Fruit fly (Drosophila melanogaster): ENCODE results near the gene CG45218.

The CG45218 gene

DNA sequence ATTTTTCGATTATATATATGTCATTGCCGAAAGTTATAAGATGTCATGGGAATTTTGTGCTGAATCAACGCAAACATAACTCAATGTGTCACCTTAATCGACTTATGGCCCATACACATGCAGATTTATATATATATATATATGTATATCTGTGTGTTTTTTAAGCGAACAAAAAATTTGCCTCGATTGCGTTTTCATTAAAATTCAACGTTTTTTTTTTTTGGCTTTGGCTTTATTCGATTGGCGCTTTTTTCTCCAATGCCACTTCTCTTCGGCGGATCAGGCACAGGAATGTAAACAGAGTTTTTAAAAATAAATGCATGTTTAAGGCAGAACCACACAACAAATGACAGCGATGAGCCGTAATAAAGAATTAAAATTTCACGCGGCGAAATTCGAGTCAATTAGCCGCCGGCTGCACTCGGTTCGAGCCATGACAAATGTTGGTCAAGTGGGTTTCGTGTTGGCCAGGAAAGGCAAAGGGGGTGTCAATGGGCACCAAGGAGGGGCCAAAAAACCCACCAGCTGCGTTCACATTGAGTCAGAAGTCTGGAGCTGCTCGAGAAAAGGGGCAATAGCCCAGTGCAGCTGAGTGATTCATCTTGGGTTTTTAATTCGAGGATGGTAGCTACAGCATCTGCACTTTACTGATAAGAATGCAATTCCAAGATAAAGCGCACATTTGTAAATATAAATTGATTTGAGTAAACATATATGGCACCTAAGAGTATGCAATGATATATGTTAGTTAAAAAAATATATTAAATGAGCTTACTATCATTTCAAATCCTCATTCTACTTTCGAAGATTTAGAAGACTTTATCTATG is 7.4 kb downstream of the CG45218 start:
- TF ChIP-seq Rel (GFP tag; optimal IDR thresholded peaks at IDR 0.05), result no peak
- TF ChIP-seq Rel (tag; optimal IDR thresholded peaks at IDR 0.05), result peak; percentile 15
- no peak for TF ChIP-seq fru (GFP tag; optimal IDR thresholded peaks at IDR 0.05)
- no peak for TF ChIP-seq Sp1 (GFP tag; optimal IDR thresholded peaks at IDR 0.05)
- no peak for TF ChIP-seq CG9705 (GFP tag; optimal IDR thresholded peaks at IDR 0.05)

- TF ChIP-seq CG9705 (GFP tag; optimal IDR thresholded peaks at IDR 0.05), result no peak
- no peak for TF ChIP-seq dl (GFP tag; optimal IDR thresholded peaks at IDR 0.05; ENCODE audit: insufficient read depth in 1 of 2, partially characterized antibody in 2 of 2)
These were observed 8.3 kb downstream of the CG45218 start for dm6 chr3R:15282326-15282725.

DNA sequence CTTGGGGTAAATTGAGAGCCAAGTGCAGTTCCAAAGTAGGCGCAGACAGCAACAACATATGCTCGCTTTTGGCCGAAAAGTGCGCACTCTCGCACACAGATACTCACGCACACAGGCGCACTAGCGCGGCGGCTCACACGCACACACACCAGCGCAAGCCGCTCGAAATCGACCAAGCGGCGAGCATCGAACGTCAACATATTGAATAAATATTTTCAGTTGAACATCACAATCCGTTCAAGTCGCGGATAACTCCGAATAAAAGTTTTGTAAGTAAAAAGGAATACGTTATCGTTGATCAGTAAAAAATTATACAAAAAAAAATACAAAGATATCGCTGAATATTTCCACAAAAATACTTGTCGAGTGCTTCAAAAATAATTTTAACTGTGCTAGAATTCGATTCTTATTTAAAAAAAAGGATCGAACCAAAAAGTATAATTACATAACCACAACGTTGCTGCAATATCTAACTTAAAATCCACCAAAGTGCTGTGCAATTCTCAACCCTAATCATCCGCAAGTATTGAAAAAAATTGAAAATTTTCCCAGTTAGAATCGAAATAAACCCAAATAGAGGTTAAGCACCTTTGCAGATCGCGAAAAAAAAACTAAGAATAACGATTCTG is 9.2 kb downstream of the CG45218 start:
- no peak for TF ChIP-seq Dfd (GFP tag; optimal IDR thresholded peaks at IDR 0.05)
- TF ChIP-seq dl (GFP tag; optimal IDR thresholded peaks at IDR 0.05; ENCODE audit: insufficient read depth in 1 of 2, partially characterized antibody in 2 of 2), result peak in 1 of 2 experiments; percentile 3
- TF ChIP-seq tai (GFP tag; optimal IDR thresholded peaks at IDR 0.05), result no peak
- TF ChIP-seq Sp1 (GFP tag; optimal IDR thresholded peaks at IDR 0.05), result no peak

DNA sequence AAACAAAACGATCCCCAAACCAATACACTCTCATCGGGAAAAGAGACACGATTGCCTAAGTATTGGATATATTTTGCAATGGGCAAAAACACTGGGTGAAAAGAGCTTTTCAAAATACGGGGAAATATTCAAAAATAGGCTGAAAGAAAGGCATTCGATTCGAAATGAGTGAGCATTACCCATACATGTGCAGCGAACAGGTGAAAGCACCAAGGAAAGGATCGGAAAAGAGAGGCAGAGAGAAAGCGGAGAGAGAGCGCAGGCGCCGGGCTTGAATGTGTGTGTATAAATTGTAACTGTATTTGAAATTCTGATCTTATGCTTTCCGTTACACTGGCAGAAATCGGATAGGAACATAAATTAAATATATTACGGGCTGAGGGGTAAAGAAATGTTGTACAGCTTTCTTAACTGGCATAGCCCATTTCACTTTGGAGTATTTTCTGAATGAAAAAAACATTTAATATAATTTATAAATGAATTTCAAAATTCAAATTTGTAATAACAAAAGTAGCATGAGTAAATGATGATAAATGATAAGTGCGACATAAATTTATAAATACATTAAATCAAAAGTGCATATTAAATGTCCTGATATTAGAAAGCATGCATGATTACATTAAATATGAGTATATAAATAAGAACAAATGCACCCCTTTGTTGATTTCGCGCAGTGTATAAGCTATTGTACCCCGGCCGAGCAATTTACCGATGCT is 9.8 kb downstream of the CG45218 start:
- TF ChIP-seq sage (GFP tag; optimal IDR thresholded peaks at IDR 0.05) (peak; percentile 16), fru (GFP tag; optimal IDR thresholded peaks at IDR 0.05) (peak; percentile 65), N (GFP tag; optimal IDR thresholded peaks at IDR 0.05) (no peak), tai (GFP tag; optimal IDR thresholded peaks at IDR 0.05) (no peak), CG32264 (GFP tag; optimal IDR thresholded peaks at IDR 0.05) (no peak), Dfd (GFP tag; optimal IDR thresholded peaks at IDR 0.05) (no peak), foxo (GFP tag; optimal IDR thresholded peaks at IDR 0.05) (peak in 1 of 2 experiments; percentile 63), Myc (optimal IDR thresholded peaks at IDR 0.05) (no peak), CG9705 (GFP tag; optimal IDR thresholded peaks at IDR 0.05) (no peak), br (GFP tag; optimal IDR thresholded peaks at IDR 0.05) (peak; percentile 33), Sp1 (GFP tag; optimal IDR thresholded peaks at IDR 0.05) (peak; percentile 71), rgr (GFP tag; optimal IDR thresholded peaks at IDR 0.05) (peak; percentile 46), ey (GFP tag; optimal IDR thresholded peaks at IDR 0.05) (peak; percentile 34), Hr83 (GFP tag; optimal IDR thresholded peaks at IDR 0.05; ENCODE audit: poor library complexity, severe bottlenecking) (no peak), h (GFP tag; optimal IDR thresholded peaks at IDR 0.05) (peak; percentile 45), psq (GFP tag; optimal IDR thresholded peaks at IDR 0.05) (peak; percentile 56), OdsH (GFP tag; optimal IDR thresholded peaks at IDR 0.05) (peak; percentile 60), Mio (GFP tag; optimal IDR thresholded peaks at IDR 0.05) (no peak), Jra (GFP tag; optimal IDR thresholded peaks at IDR 0.05) (no peak), sv (GFP tag; optimal IDR thresholded peaks at IDR 0.05) (peak; percentile 20), dmrt93B (GFP tag; optimal IDR thresholded peaks at IDR 0.05) (peak; percentile 51), HLH106 (tag; optimal IDR thresholded peaks at IDR 0.05) (peak; percentile 66), woc (GFP tag; optimal IDR thresholded peaks at IDR 0.05) (peak; percentile 24), Dif (GFP tag; optimal IDR thresholded peaks at IDR 0.05; ENCODE audit: partially characterized antibody) (peak; percentile 23)
